Fruit fly (Drosophila melanogaster): Measurements from ENCODE around the gene inaF-D.

inaF-D gene

DNA sequence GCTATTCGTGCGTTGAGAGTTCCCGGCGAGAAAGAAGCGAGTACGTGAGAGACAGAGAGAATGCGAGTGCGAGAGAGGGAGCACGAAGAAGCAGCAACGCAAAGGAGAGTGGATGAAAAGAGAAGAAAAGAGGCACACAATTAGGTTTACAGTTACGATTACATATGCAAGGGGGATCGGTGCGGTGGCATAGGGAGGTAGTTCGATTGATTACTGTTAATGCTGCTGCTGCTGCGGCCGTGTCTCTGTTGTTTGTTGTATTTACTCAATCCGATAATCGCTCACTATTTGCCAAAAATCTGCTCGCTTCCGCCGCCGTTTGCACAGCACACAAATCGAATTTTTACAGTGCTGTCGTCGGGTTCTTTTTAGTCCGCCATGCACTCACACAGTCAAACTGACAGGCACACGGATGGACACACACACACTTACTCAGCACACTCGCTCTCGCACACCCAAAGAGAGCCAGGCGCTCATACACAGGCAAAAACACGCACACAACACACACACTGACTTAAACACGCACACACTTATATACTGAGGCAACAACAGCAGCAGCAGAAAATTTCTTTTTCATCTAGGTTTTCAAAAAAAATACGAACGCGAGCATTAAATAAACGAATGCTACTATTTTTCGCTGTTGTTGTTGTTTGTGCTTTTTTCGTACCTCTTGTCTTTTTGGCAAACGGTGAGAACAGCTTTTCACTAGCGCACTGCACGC lies 14.9 kb downstream of the inaF-D start (continued):
- no peak for TF ChIP-seq H2.0 (GFP tag; IDR thresholded peaks at IDR 0.05)
- TF ChIP-seq Oli (tag; optimal IDR thresholded peaks at IDR 0.05): no peak
- no peak for TF ChIP-seq ase (GFP tag; IDR thresholded peaks at IDR 0.05)
- no peak for TF ChIP-seq sna (GFP tag; IDR thresholded peaks at IDR 0.05; ENCODE audit: partially characterized antibody)
- TF ChIP-seq CG34376 (GFP tag; optimal IDR thresholded peaks at IDR 0.05): peak; percentile 35
- no peak for TF ChIP-seq CG5245 (GFP tag; optimal IDR thresholded peaks at IDR 0.05)
- TF ChIP-seq TFAM (GFP tag; optimal IDR thresholded peaks at IDR 0.05): no peak
- no peak for TF ChIP-seq CG12104 (GFP tag; optimal IDR thresholded peaks at IDR 0.05)
- TF ChIP-seq CG14014 (GFP tag; IDR thresholded peaks at IDR 0.05): no peak
- TF ChIP-seq CG11085 (GFP tag; IDR thresholded peaks at IDR 0.05): no peak
- no peak for TF ChIP-seq chif (GFP tag; optimal IDR thresholded peaks at IDR 0.05)
- no peak for TF ChIP-seq maf-S (GFP tag; optimal IDR thresholded peaks at IDR 0.05)
- no peak for TF ChIP-seq CG4707 (GFP tag; optimal IDR thresholded peaks at IDR 0.05)
- no peak for TF ChIP-seq Ptx1 (GFP tag; IDR thresholded peaks at IDR 0.05)
- no peak for TF ChIP-seq ac (GFP tag; optimal IDR thresholded peaks at IDR 0.05)
- TF ChIP-seq CG3065 (GFP tag; optimal IDR thresholded peaks at IDR 0.05): no peak
- TF ChIP-seq odd (GFP tag; optimal IDR thresholded peaks at IDR 0.05): no peak
- no peak for TF ChIP-seq CG31388 (GFP tag; optimal IDR thresholded peaks at IDR 0.05)
- TF ChIP-seq CG12769 (tag; optimal IDR thresholded peaks at IDR 0.05): peak; percentile 30
- TF ChIP-seq CG1603 (tag; optimal IDR thresholded peaks at IDR 0.05): no peak
- TF ChIP-seq Mrtf (GFP tag; IDR thresholded peaks at IDR 0.05): no peak
- peak; percentile 27 for TF ChIP-seq BtbVII (GFP tag; optimal IDR thresholded peaks at IDR 0.05)
- TF ChIP-seq CG6854 (GFP tag; optimal IDR thresholded peaks at IDR 0.05): peak; percentile 22
- TF ChIP-seq toy (GFP tag; IDR thresholded peaks at IDR 0.05): no peak
- TF ChIP-seq ato (GFP tag; IDR thresholded peaks at IDR 0.05; ENCODE audit: partially characterized antibody): no peak
- no peak for TF ChIP-seq CG1024 (GFP tag; IDR thresholded peaks at IDR 0.05)
- no peak for TF ChIP-seq grau (tag; optimal IDR thresholded peaks at IDR 0.05)
- TF ChIP-seq CG4424 (GFP tag; optimal IDR thresholded peaks at IDR 0.05): no peak
- no peak for TF ChIP-seq CG8281 (tag; optimal IDR thresholded peaks at IDR 0.05)
- no peak for TF ChIP-seq CG2120 (GFP tag; optimal IDR thresholded peaks at IDR 0.05)
- no peak for TF ChIP-seq CG17802 (tag; optimal IDR thresholded peaks at IDR 0.05)
- TF ChIP-seq CG7928 (GFP tag; optimal IDR thresholded peaks at IDR 0.05): no peak
- TF ChIP-seq CG15479 (GFP tag; optimal IDR thresholded peaks at IDR 0.05): peak; percentile 5
- no peak for TF ChIP-seq CG12219 (GFP tag; optimal IDR thresholded peaks at IDR 0.05)
- TF ChIP-seq CG14710 (tag; optimal IDR thresholded peaks at IDR 0.05): no peak
- TF ChIP-seq CG15073 (GFP tag; optimal IDR thresholded peaks at IDR 0.05): peak; percentile 3
- peak; percentile 84 for TF ChIP-seq exex (tag; optimal IDR thresholded peaks at IDR 0.05)
- no peak for TF ChIP-seq CG11456 (GFP tag; IDR thresholded peaks at IDR 0.05)
- peak; percentile 82 to 94 for TF ChIP-seq Trl (optimal IDR thresholded peaks at IDR 0.05)
- TF ChIP-seq Trl (GFP tag; optimal IDR thresholded peaks at IDR 0.05): no peak
- TF ChIP-seq al (GFP tag; IDR thresholded peaks at IDR 0.05): no peak
- TF ChIP-seq CG10462 (GFP tag; optimal IDR thresholded peaks at IDR 0.05): no peak
- no peak for TF ChIP-seq zfh1 (GFP tag; IDR thresholded peaks at IDR 0.05)
- peak; percentile 3 for TF ChIP-seq zf30C (GFP tag; optimal IDR thresholded peaks at IDR 0.05)
- no peak for TF ChIP-seq h (optimal IDR thresholded peaks at IDR 0.05)
- no peak for TF ChIP-seq klu (GFP tag; IDR thresholded peaks at IDR 0.05)
- no peak for TF ChIP-seq HmgD (GFP tag; optimal IDR thresholded peaks at IDR 0.05)
- TF ChIP-seq CG12659 (GFP tag; optimal IDR thresholded peaks at IDR 0.05): no peak
- no peak for TF ChIP-seq vnd (GFP tag; IDR thresholded peaks at IDR 0.05; ENCODE audit: partially characterized antibody)
- TF ChIP-seq CG2889 (GFP tag; IDR thresholded peaks at IDR 0.05): no peak
- no peak for TF ChIP-seq CG1602 (GFP tag; optimal IDR thresholded peaks at IDR 0.05)

Measured in whole organism, embryonic.